Worm (Caenorhabditis elegans) whole organism, early embryonic: ENCODE measurements around the gene ubc-21.

Experiments
- B0310.2 ChIP-seq: sonication (generic microtip); optimal IDR thresholded peaks from 2 replicates; lab custom pipeline; 2016; ENCODE audit warnings: mild to moderate bottlenecking, missing genetic modification characterization, missing compliant biosample characterization
- F13C5.2 ChIP-seq: sonication (generic microtip); optimal IDR thresholded peaks from 2 replicates; lab custom pipeline; 2017; ENCODE audit warnings: mild to moderate bottlenecking, missing genetic modification characterization, inconsistent platforms, missing compliant biosample characterization
- aly-1 ChIP-seq: sonication (generic microtip); optimal IDR thresholded peaks from 2 replicates; lab custom pipeline; 2016; ENCODE audit warnings: missing genetic modification characterization, missing compliant biosample characterization
- ama-1 ChIP-seq: fragments of 150-350 bp; optimal IDR thresholded peaks from 2 replicates; lab custom pipeline; 2014
- ceh-13 ChIP-seq: fragments of 200-800 bp; sonication (Bioruptor generic); optimal IDR thresholded peaks from 2 replicates; lab custom pipeline; 2018; ENCODE audit warnings: mild to moderate bottlenecking, missing genetic modification characterization, missing compliant biosample characterization
- ceh-36 ChIP-seq: sonication (generic microtip); optimal IDR thresholded peaks from 2 replicates; lab custom pipeline; 2016; ENCODE audit warnings: missing genetic modification characterization, inconsistent platforms, missing compliant biosample characterization
- ets-7 ChIP-seq: sonication (generic microtip); optimal IDR thresholded peaks from 2 replicates; lab custom pipeline; 2016; ENCODE audit warnings: missing genotype, missing genetic modification characterization, missing compliant biosample characterization
- flt-1 ChIP-seq: fragments of 200-800 bp; sonication (Bioruptor generic); IDR thresholded peaks from 2 replicates; pipeline ENCODE4 v1.3.6; 2022; ENCODE audit warnings: missing genetic modification characterization, missing compliant biosample characterization
- hmbx-1 ChIP-seq: sonication (generic microtip); optimal IDR thresholded peaks from 2 replicates; lab custom pipeline; 2016; ENCODE audit warnings: mild to moderate bottlenecking, missing genetic modification characterization, missing compliant biosample characterization
- hmg-4 ChIP-seq: fragments of 200-800 bp; sonication (Bioruptor generic); optimal IDR thresholded peaks from 2 replicates; lab custom pipeline; 2018; ENCODE audit warnings: mild to moderate bottlenecking, missing genetic modification characterization, missing compliant biosample characterization
- hnd-1 ChIP-seq: sonication (generic microtip); optimal IDR thresholded peaks from 2 replicates; lab custom pipeline; 2016; ENCODE audit warnings: missing genetic modification characterization, missing compliant biosample characterization
- pes-1 ChIP-seq: fragments of 200-800 bp; sonication (Bioruptor generic); IDR thresholded peaks from 2 replicates; pipeline ENCODE4 v1.3.6; 2022; ENCODE audit warnings: missing genetic modification reagents, missing genetic modification characterization, missing compliant biosample characterization
- scrt-1 ChIP-seq: fragments of 200-800 bp; sonication (Bioruptor generic); IDR thresholded peaks from 2 replicates; pipeline ENCODE4 v1.3.6; 2022; ENCODE audit warnings: missing genetic modification characterization, missing compliant biosample characterization
- sea-1 ChIP-seq: fragments of 200-800 bp; sonication (Bioruptor generic); conservative IDR thresholded peaks from 2 replicates; pipeline ENCODE4 v1.3.6; 2022; ENCODE audit warnings: missing genetic modification characterization, missing compliant biosample characterization
- tbx-11 ChIP-seq: fragments of 200-800 bp; sonication (Bioruptor generic); IDR thresholded peaks from 2 replicates; pipeline ENCODE4 v1.3.6; 2022; ENCODE audit warnings: missing genetic modification characterization, missing compliant biosample characterization
- tbx-37 ChIP-seq: fragments of 200-800 bp; sonication (Bioruptor generic); conservative IDR thresholded peaks from 2 replicates; pipeline ENCODE4 v1.3.6; 2022; ENCODE audit warnings: missing genetic modification reagents, missing genetic modification characterization, missing compliant biosample characterization
- tra-4 ChIP-seq: sonication (generic microtip); optimal IDR thresholded peaks from 2 replicates; lab custom pipeline; 2017; ENCODE audit warnings: missing genetic modification characterization, missing compliant biosample characterization

The ubc-21 gene

ce11 chrX:8869112-8869675, at the start of gene ubc-21, which contains the start of gene ubc-22:
Gene ubc-21 (plus strand): TSS chrX:8869625.
Gene ubc-22 (minus strand): TSS chrX:8869162.
- TF ChIP-seq scrt-1 (GFP tag; lab: Robert Waterston, UW): no peak
- TF ChIP-seq pes-1 (GFP tag; lab: Robert Waterston, UW): no peak
- no peak for TF ChIP-seq F13C5.2
- no peak for TF ChIP-seq B0310.2 (tag; lab: Kevin White, UChicago)
- TF ChIP-seq hmbx-1 (tag; lab: Kevin White, UChicago): no peak
- TF ChIP-seq hmg-4: no peak
- no peak for TF ChIP-seq sea-1 (GFP tag; lab: Robert Waterston, UW)
- TF ChIP-seq aly-1 (tag; lab: Kevin White, UChicago): no peak
- no peak for TF ChIP-seq ama-1 (lab: Kevin White, UChicago)
- TF ChIP-seq ceh-36 (tag; lab: Kevin White, UChicago): no peak

- no peak for TF ChIP-seq sea-1 (GFP tag; lab: Robert Waterston, UW)
Measured at ce11 chrX:8819815-8820415, 49.5 kb upstream of the ubc-21 start.

DNA sequence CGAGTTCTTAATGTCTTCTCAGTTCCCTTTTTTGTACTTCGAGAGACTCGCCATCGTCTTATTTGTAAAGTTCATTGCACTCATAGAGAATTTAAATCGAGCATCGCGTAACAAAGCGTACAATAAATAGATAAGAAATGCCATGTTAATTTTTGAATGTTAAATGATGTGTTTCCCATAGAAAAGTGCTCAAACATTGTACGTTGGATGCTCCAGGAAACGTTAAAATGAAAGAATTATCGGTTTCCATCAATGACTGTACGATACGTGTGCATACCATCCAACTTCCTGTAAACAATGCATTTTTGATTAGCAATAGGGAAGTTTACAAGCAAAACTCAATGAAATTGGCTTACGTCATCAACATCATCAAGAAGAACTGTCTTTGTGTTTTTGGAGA, 48.8 kb upstream of the ubc-21 start:
- no peak for TF ChIP-seq F13C5.2
- TF ChIP-seq tbx-11 (GFP tag; lab: Robert Waterston, UW): no peak
- no peak for TF ChIP-seq tra-4 (tag; lab: Kevin White, UChicago)
- no peak for TF ChIP-seq hmbx-1 (tag; lab: Kevin White, UChicago)
- no peak for TF ChIP-seq ceh-36 (tag; lab: Kevin White, UChicago)
- no peak for TF ChIP-seq hnd-1 (tag; lab: Kevin White, UChicago)
- no peak for TF ChIP-seq scrt-1 (GFP tag; lab: Robert Waterston, UW)

DNA sequence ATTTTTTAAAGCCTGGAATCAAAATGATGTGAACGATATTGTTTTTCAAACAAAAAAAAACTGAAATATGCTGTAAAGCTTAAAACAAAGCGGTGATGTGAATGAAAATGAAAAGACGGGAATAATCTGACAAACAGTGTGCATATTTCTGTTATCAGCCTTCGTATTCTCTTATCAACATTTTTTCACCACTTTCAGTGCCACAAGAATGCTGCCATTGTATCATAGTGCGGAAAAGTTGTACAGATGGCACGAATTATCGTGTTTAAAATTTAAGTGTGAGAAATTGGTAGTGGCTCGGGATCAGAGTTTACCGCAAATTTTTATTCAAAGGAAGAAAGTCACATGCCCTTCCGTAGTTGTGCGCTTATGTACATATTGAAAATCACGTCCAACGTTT, 45.0 kb upstream of the ubc-21 start, which contains the start of gene ifd-1:
Gene ifd-1, minus strand, starts transcription at position 12 of the 400 bp plus-strand sequence.
- no peak for TF ChIP-seq hmg-4
- TF ChIP-seq F13C5.2: no peak

ce11 chrX:8828365-8828764, 41.1 kb upstream of the ubc-21 start, which contains the start of gene rcs-1:
Gene rcs-1 (minus strand): TSS chrX:8828540.
- TF ChIP-seq ets-7 (no peak), sea-1 (GFP tag; lab: Robert Waterston, UW) (no peak), tbx-11 (GFP tag; lab: Robert Waterston, UW) (no peak), aly-1 (tag; lab: Kevin White, UChicago) (no peak)

DNA sequence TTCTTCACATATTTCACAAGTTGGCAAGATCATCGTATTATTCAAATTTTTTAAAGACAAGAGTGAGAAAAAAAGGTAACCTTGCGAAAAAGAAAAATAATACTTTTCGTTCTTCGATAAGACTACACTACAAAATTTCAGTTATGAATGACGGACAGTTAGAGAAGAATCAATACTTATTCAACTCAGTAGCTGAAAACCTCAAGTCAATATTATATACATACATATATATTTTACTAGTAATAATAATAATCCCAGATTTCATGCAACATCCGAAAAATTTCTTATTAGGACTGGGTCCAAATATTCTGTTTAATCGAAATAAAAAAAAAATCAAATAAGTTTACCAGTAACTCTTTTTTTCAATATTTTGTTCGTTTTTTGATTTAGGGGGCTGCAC, 38.3 kb upstream of the ubc-21 start, which contains the start of gene C28G1.6:
Gene C28G1.6, minus strand, starts transcription at position 101 of the 400 bp plus-strand sequence.
- no peak for TF ChIP-seq hnd-1 (tag; lab: Kevin White, UChicago)

ce11 chrX:8835405-8835804, 34.0 kb upstream of the ubc-21 start, which contains the start of gene sec-15:
Gene sec-15 (minus strand): TSS chrX:8835715.
- TF ChIP-seq F13C5.2 (no peak), ets-7 (no peak), hmg-4 (no peak), ceh-13 (GFP tag; lab: Kevin White, UChicago) (no peak), aly-1 (tag; lab: Kevin White, UChicago) (no peak), B0310.2 (tag; lab: Kevin White, UChicago) (no peak), scrt-1 (GFP tag; lab: Robert Waterston, UW) (no peak), tra-4 (tag; lab: Kevin White, UChicago) (no peak), hnd-1 (tag; lab: Kevin White, UChicago) (no peak), tbx-37 (no peak), ama-1 (lab: Kevin White, UChicago) (no peak), hmbx-1 (tag; lab: Kevin White, UChicago) (no peak), tbx-11 (GFP tag; lab: Robert Waterston, UW) (no peak), sea-1 (GFP tag; lab: Robert Waterston, UW) (no peak), ceh-36 (tag; lab: Kevin White, UChicago) (no peak), pes-1 (GFP tag; lab: Robert Waterston, UW) (no peak)

DNA sequence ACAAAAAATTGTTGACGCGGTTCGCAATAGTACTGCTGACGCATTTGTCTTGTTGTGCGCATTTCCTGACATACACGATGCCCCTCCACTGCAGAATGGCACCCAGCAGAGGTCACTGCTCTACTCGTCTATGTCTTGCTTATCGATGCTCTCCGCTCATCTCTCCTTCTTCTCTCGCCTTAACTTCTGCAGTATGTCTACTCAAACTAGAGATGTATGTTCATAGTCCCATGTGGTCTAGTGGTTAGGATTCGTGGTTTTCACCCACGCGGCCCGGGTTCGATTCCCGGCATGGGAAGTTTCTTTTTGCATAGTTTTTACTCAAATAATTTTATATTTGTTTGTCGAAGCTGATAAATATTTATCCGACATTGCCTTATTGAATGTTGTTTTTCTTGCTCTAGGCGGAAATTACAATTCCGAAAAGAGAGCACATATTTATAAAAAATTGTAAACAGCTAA, 33.5 kb upstream of the ubc-21 start, which contains the start of gene C28G1.2:
Gene C28G1.2, plus strand, starts transcription at position 130 of the 462 bp plus-strand sequence.
- TF ChIP-seq tbx-11 (GFP tag; lab: Robert Waterston, UW) (peak; percentile 95), hmg-4 (peak; percentile 99), flt-1 (peak; percentile 98), tbx-37 (peak; percentile 99), F13C5.2 (peak; percentile 98), ceh-36 (tag; lab: Kevin White, UChicago) (peak; percentile 96), B0310.2 (tag; lab: Kevin White, UChicago) (peak; percentile 96), pes-1 (GFP tag; lab: Robert Waterston, UW) (peak; percentile 97), hnd-1 (tag; lab: Kevin White, UChicago) (peak; percentile 94), ceh-13 (GFP tag; lab: Kevin White, UChicago) (peak; percentile 96), sea-1 (GFP tag; lab: Robert Waterston, UW) (peak; percentile 98), hmbx-1 (tag; lab: Kevin White, UChicago) (peak; percentile 86), ama-1 (lab: Kevin White, UChicago) (no peak), tra-4 (tag; lab: Kevin White, UChicago) (peak; percentile 95), ets-7 (peak; percentile 89), scrt-1 (GFP tag; lab: Robert Waterston, UW) (peak; percentile 99), aly-1 (tag; lab: Kevin White, UChicago) (peak; percentile 93)
